Worm (Caenorhabditis elegans): Measurements from ENCODE around the gene mrpl-41.

mrpl-41 gene

DNA sequence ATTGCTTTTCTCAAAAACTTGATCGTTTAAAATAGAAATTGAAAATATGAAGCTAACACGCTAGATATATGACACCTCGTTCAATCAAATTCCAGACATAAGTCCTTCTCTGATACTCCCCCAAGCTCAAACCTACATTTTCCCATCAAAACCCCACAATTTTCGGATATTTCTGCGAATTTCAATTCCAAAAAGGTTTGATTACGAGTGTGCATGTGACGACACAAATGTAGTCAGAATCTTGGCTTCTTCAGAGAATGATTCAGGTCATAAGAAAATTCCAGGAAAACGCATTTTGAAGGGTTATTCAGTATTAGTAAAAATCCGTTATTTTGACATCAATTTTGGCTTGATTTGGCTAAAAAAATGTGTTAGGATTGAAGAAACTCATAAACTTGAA lies 46.1 kb downstream of the mrpl-41 start:
- TF ChIP-seq elt-1 (tag; optimal IDR thresholded peaks at IDR 0.05; ENCODE audit: borderline replicate concordance, insufficient read depth) (no peak), mab-5 (tag; optimal IDR thresholded peaks at IDR 0.05) (no peak), lsy-2 (tag; optimal IDR thresholded peaks at IDR 0.05) (no peak), ceh-39 (tag; optimal IDR thresholded peaks at IDR 0.05) (no peak), pha-4 (tag; optimal IDR thresholded peaks at IDR 0.05) (no peak), unc-39 (tag; optimal IDR thresholded peaks at IDR 0.05) (no peak), elt-3 (tag; optimal IDR thresholded peaks at IDR 0.05) (no peak), nhr-28 (tag; optimal IDR thresholded peaks at IDR 0.05) (no peak), ham-2 (GFP tag; optimal IDR thresholded peaks at IDR 0.05) (no peak), mep-1 (tag; optimal IDR thresholded peaks at IDR 0.05) (no peak), zip-8 (tag; optimal IDR thresholded peaks at IDR 0.05) (no peak), snpc-4 (tag; optimal IDR thresholded peaks at IDR 0.05) (no peak), M03D4.4 (tag; optimal IDR thresholded peaks at IDR 0.05) (no peak), lin-32 (GFP tag; optimal IDR thresholded peaks at IDR 0.05) (no peak), bed-3 (GFP tag; optimal IDR thresholded peaks at IDR 0.05) (no peak), lin-13 (tag; optimal IDR thresholded peaks at IDR 0.05) (no peak), nhr-76 (tag; optimal IDR thresholded peaks at IDR 0.05) (no peak), flh-1 (GFP tag; optimal IDR thresholded peaks at IDR 0.05) (no peak), cnd-1 (tag; optimal IDR thresholded peaks at IDR 0.05) (no peak), ces-1 (GFP tag; optimal IDR thresholded peaks at IDR 0.05) (no peak)

DNA sequence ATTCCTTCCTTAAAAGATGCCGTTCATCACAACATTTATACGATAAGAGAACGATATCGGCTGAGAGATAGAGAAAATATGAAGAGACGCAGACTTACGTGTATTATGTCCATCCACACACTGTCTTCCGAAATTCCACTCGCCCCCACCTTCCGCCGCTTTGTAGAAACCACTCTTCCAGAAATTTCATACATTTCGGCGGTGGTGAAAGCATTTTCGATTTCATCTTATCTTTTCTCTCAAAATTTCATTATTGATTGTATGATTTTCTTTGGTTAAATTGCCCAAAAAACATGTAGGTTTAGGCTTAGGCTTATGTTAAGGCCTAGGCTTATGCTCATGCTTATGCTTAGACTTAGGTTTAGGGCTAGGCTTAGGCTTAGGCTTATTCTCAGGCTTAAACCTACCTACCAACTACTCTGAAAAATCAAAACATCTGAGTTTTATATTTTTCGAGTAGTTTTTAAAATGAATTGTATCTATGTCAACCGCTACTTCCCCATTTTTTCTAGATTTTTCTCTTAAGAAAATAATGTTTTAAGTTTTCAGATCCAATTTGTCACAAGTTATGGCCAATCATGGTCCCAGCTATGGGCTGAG lies 48.6 kb downstream of the mrpl-41 start, which contains the start of gene cpn-2:
Gene cpn-2 (plus strand): TSS at position 550 of the 600 bp plus-strand sequence.
- TF ChIP-seq ham-2 (GFP tag; optimal IDR thresholded peaks at IDR 0.05) (peak; percentile 57), unc-39 (tag; optimal IDR thresholded peaks at IDR 0.05) (no peak), lin-32 (GFP tag; optimal IDR thresholded peaks at IDR 0.05) (no peak), nhr-237 (tag; optimal IDR thresholded peaks at IDR 0.05) (no peak), unc-120 (tag; optimal IDR thresholded peaks at IDR 0.05; ENCODE audit: poor library complexity, severe bottlenecking) (no peak), ztf-11 (tag; optimal IDR thresholded peaks at IDR 0.05) (no peak), sem-2 (GFP tag; optimal IDR thresholded peaks at IDR 0.05) (no peak), hlh-1 (tag; optimal IDR thresholded peaks at IDR 0.05) (no peak), mep-1 (tag; optimal IDR thresholded peaks at IDR 0.05) (no peak), nhr-2 (tag; optimal IDR thresholded peaks at IDR 0.05) (no peak), ceh-39 (tag; optimal IDR thresholded peaks at IDR 0.05) (no peak), blmp-1 (tag; optimal IDR thresholded peaks at IDR 0.05) (peak; percentile 87)

Measured in whole organism, mixed stage, embryonic.